Worm (Caenorhabditis elegans) whole organism, L4 larva: ENCODE measurements around the gene eif-2D.
A peak's percentile ranks its signal among the peaks of the same experiment; 100 is the strongest.

Source experiments
- R02D3.7 ChIP-seq: fragments of 150-350 bp; sonication (generic microtip); optimal IDR thresholded peaks from 3 replicates; lab custom pipeline; 2014; ENCODE audit warnings: missing biosample characterization, missing genetic modification characterization
- T20F7.1 ChIP-seq: fragments of 200-800 bp; sonication (Bioruptor generic); optimal IDR thresholded peaks from 2 replicates; lab custom pipeline; 2018; ENCODE audit warnings: mild to moderate bottlenecking, missing genetic modification characterization, missing compliant biosample characterization
- Y5F2A.4 ChIP-seq: fragments of 200-800 bp; sonication (Bioruptor generic); optimal IDR thresholded peaks from 2 replicates; lab custom pipeline; 2018; ENCODE audit warnings: mild to moderate bottlenecking, missing genetic modification characterization, missing compliant biosample characterization
- ZK337.2 ChIP-seq: fragments of 200-800 bp; sonication (Bioruptor generic); IDR thresholded peaks from 2 replicates; pipeline ENCODE4 v1.3.6; 2022; ENCODE audit warnings: missing genetic modification reagents, missing genetic modification characterization, missing compliant biosample characterization
- ZK546.5 ChIP-seq, 2 experiments: sonication (generic microtip); optimal IDR thresholded peaks; 2 replicates each; lab custom pipeline; 2017; ENCODE audit warnings: missing biosample characterization in 2 of 2, missing genetic modification characterization in 2 of 2
- ama-1 ChIP-seq: fragments of 150-350 bp; optimal IDR thresholded peaks from 2 replicates; lab custom pipeline; 2014; ENCODE audit warnings: inconsistent platforms, mixed read lengths
- arid-1 ChIP-seq: fragments of 200-800 bp; sonication (Bioruptor generic); conservative IDR thresholded peaks from 2 replicates; pipeline ENCODE4 v1.3.6; 2022; ENCODE audit warnings: missing genetic modification reagents, missing genetic modification characterization, missing compliant biosample characterization
- ceh-32 ChIP-seq: sonication (generic microtip); optimal IDR thresholded peaks from 2 replicates; lab custom pipeline; 2016; ENCODE audit warnings: mild to moderate bottlenecking, missing genetic modification characterization, missing compliant biosample characterization; ENCODE audit not compliant: poor library complexity
- cey-2 ChIP-seq: sonication (generic microtip); optimal IDR thresholded peaks from 3 replicates; lab custom pipeline; 2017; ENCODE audit warnings: missing genetic modification characterization, mild to moderate bottlenecking, missing compliant biosample characterization, antibody characterized with exemption, borderline replicate concordance; ENCODE audit not compliant: insufficient read depth
- ctbp-1 ChIP-seq: fragments of 200-800 bp; sonication (Bioruptor generic); IDR thresholded peaks from 2 replicates; pipeline ENCODE4 v1.3.6; 2022; ENCODE audit warnings: missing genetic modification reagents, missing genetic modification characterization, missing compliant biosample characterization
- duxl-1 ChIP-seq: sonication (generic microtip); optimal IDR thresholded peaks from 2 replicates; lab custom pipeline; 2016; ENCODE audit warnings: mild to moderate bottlenecking, missing genetic modification characterization, moderate library complexity, missing compliant biosample characterization; ENCODE audit not compliant: poor library complexity
- lin-15B ChIP-seq: fragments of 150-350 bp; sonication (generic microtip); optimal IDR thresholded peaks from 3 replicates; lab custom pipeline; 2014; ENCODE audit warnings: missing biosample characterization, missing genetic modification characterization
- lin-39 ChIP-seq: fragments of 150-350 bp; optimal IDR thresholded peaks from 2 replicates; lab custom pipeline; 2014; ENCODE audit warnings: missing biosample characterization, missing genetic modification reagents, missing genetic modification characterization
- lsy-2 ChIP-seq, 2 experiments: fragments of 150-350 bp in 1 of 2; sonication (generic microtip) in 1 of 2; optimal IDR thresholded peaks; 2 replicates each; lab custom pipeline; 2014 to 2017; ENCODE audit warnings: missing biosample characterization in 2 of 2, missing genetic modification characterization in 2 of 2
- madf-5 ChIP-seq, 2 experiments: fragments of 200-800 bp; sonication (Bioruptor generic); IDR thresholded peaks; 2 replicates each; pipeline ENCODE4 v1.3.6; 2022; ENCODE audit warnings: missing compliant biosample characterization in 2 of 2, missing genetic modification characterization in 2 of 2
- mdt-29 ChIP-seq: fragments of 200-800 bp; sonication (Bioruptor generic); IDR thresholded peaks from 2 replicates; pipeline ENCODE4 v1.3.6; 2022; ENCODE audit warnings: missing genetic modification reagents, missing genetic modification characterization, missing compliant biosample characterization
- mxl-2 ChIP-seq: fragments of 200-800 bp; sonication (Bioruptor generic); conservative IDR thresholded peaks from 2 replicates; pipeline ENCODE4 v1.3.6; 2022; ENCODE audit warnings: missing genetic modification reagents, missing genetic modification characterization, missing compliant biosample characterization
- nhr-237 ChIP-seq: sonication (generic microtip); optimal IDR thresholded peaks from 2 replicates; lab custom pipeline; 2017; ENCODE audit warnings: missing biosample characterization, missing genetic modification characterization
- nhr-25 ChIP-seq: sonication (generic microtip); optimal IDR thresholded peaks from 2 replicates; lab custom pipeline; 2017; ENCODE audit warnings: missing genetic modification characterization, mild to moderate bottlenecking, missing compliant biosample characterization, antibody characterized with exemption, moderate library complexity, borderline replicate concordance; ENCODE audit not compliant: insufficient read depth
- nhr-48 ChIP-seq: sonication (generic microtip); optimal IDR thresholded peaks from 2 replicates; lab custom pipeline; 2016; ENCODE audit warnings: mild to moderate bottlenecking, missing genetic modification characterization, missing compliant biosample characterization
- pha-4 ChIP-seq, 2 experiments: fragments of 150-350 bp in 1 of 2; fragments of 200-800 bp in 1 of 2; sonication (Bioruptor generic) in 1 of 2; IDR thresholded peaks in 1 of 2; optimal IDR thresholded peaks in 1 of 2; 2 replicates each; pipeline versions ENCODE4 v1.3.6 to Lab custom; 2014 to 2022; ENCODE audit warnings: missing genetic modification characterization in 2 of 2, missing genetic modification reagents in 2 of 2, missing biosample characterization in 1 of 2, missing compliant biosample characterization in 1 of 2
- pqm-1 ChIP-seq: sonication (generic microtip); optimal IDR thresholded peaks from 2 replicates; lab custom pipeline; 2017; ENCODE audit warnings: missing biosample characterization, missing genetic modification characterization
- rbr-2 ChIP-seq: sonication (generic microtip); optimal IDR thresholded peaks from 2 replicates; lab custom pipeline; 2016; ENCODE audit warnings: missing genotype, missing genetic modification characterization, missing compliant biosample characterization
- set-16 ChIP-seq: fragments of 200-800 bp; sonication (Bioruptor generic); IDR thresholded peaks from 2 replicates; pipeline ENCODE4 v1.3.6; 2022; ENCODE audit warnings: missing genetic modification reagents, missing genetic modification characterization, missing compliant biosample characterization
- snpc-1.2 ChIP-seq: fragments of 200-800 bp; sonication (Bioruptor generic); IDR thresholded peaks from 2 replicates; pipeline ENCODE4 v1.3.6; 2022; ENCODE audit warnings: missing genetic modification reagents, missing genetic modification characterization, missing compliant biosample characterization
- tag-97 ChIP-seq: fragments of 200-800 bp; sonication (Bioruptor generic); IDR thresholded peaks from 2 replicates; pipeline ENCODE4 v1.3.6; 2022; ENCODE audit warnings: missing genetic modification characterization, missing compliant biosample characterization
- unc-39 ChIP-seq: sonication (generic microtip); optimal IDR thresholded peaks from 2 replicates; lab custom pipeline; 2017; ENCODE audit warnings: missing biosample characterization, missing genetic modification characterization
- unc-62 ChIP-seq, 3 experiments: fragments of 150-350 bp in 1 of 3; sonication (generic microtip); optimal IDR thresholded peaks in 2 of 3; peaks in 1 of 3; 1 replicate in 1 of 3; 2 replicates in 2 of 3; lab custom pipeline; 2014 to 2017; ENCODE audit warnings: missing biosample characterization in 3 of 3, missing genetic modification characterization in 3 of 3, missing genetic modification reagents in 3 of 3, missing genotype in 1 of 3
- zag-1 ChIP-seq: fragments of 150-350 bp; optimal IDR thresholded peaks from 2 replicates; lab custom pipeline; 2014; ENCODE audit warnings: missing biosample characterization, missing genetic modification characterization

The eif-2D gene

ce11 chrII:5730343-5731083, 39.0 kb downstream of the eif-2D start, which contains the start of the genes C18A3.7 and C18A3.11:
C18A3.7 (minus strand) TSS chrII:5730443.
C18A3.11 (plus strand) TSS chrII:5731033.
- TF ChIP-seq set-16 (GFP tag; lab: Robert Waterston, UW) = no peak
- no peak for TF ChIP-seq nhr-237
- no peak for TF ChIP-seq mxl-2 (GFP tag; lab: Robert Waterston, UW)
- TF ChIP-seq pha-4 (GFP tag; IDR thresholded peaks at IDR 0.05; lab: Robert Waterston, UW) = no peak
- no peak for TF ChIP-seq pha-4 (tag; optimal IDR thresholded peaks at IDR 0.05; lab: Kevin White, UChicago)
- no peak for TF ChIP-seq duxl-1 (tag; lab: Kevin White, UChicago)
- no peak for TF ChIP-seq lin-15B (tag; lab: Kevin White, UChicago)
- no peak for TF ChIP-seq lin-39 (tag; lab: Kevin White, UChicago)
- no peak for TF ChIP-seq arid-1 (GFP tag; lab: Robert Waterston, UW)
- no peak for TF ChIP-seq snpc-1.2 (GFP tag; lab: Robert Waterston, UW)
- no peak for TF ChIP-seq T20F7.1 (GFP tag; lab: Kevin White, UChicago)
- TF ChIP-seq rbr-2 (tag; lab: Kevin White, UChicago) = no peak
- TF ChIP-seq Y5F2A.4 = no peak
- TF ChIP-seq tag-97 (GFP tag; lab: Robert Waterston, UW) = no peak
- TF ChIP-seq nhr-25 (tag; lab: Kevin White, UChicago) = no peak
- no peak for TF ChIP-seq ama-1 (lab: Kevin White, UChicago)
- TF ChIP-seq, all 104 proteins: peak for 0

ce11 chrII:5734883-5735282, 43.4 kb downstream of the eif-2D start:
- TF ChIP-seq ctbp-1 (GFP tag; lab: Robert Waterston, UW) (no peak), unc-39 (tag; lab: Kevin White, UChicago) (no peak), mdt-29 (GFP tag; lab: Robert Waterston, UW) (no peak), ZK546.5 (tag; optimal IDR thresholded peaks at IDR 0.05; lab: Kevin White, UChicago) (no peak), R02D3.7 (tag; lab: Kevin White, UChicago) (no peak), lsy-2 (tag; optimal IDR thresholded peaks at IDR 0.05; lab: Kevin White, UChicago) (no peak), madf-5 (GFP tag; IDR thresholded peaks at IDR 0.05; lab: Robert Waterston, UW) (no peak), ZK337.2 (GFP tag; lab: Robert Waterston, UW) (no peak)

ce11 chrII:5735744-5736143, 44.2 kb downstream of the eif-2D start:
- TF ChIP-seq zag-1 (tag; lab: Kevin White, UChicago) = no peak
- peak in 1 of 2 experiments; percentile 1 for TF ChIP-seq unc-62 (GFP tag; optimal IDR thresholded peaks at IDR 0.05 in 1 of 2; lab: Kevin White, UChicago)
- no peak for TF ChIP-seq unc-62 (tag; optimal IDR thresholded peaks at IDR 0.05; lab: Kevin White, UChicago)
- TF ChIP-seq, all 104 proteins: peak for 1

ce11 chrII:5736599-5736998, 45.1 kb downstream of the eif-2D start:
- peak in 1 of 2 experiments; percentile 97 for TF ChIP-seq unc-62 (GFP tag; optimal IDR thresholded peaks at IDR 0.05 in 1 of 2; lab: Kevin White, UChicago)
- TF ChIP-seq unc-62 (tag; optimal IDR thresholded peaks at IDR 0.05; lab: Kevin White, UChicago) = no peak
- TF ChIP-seq rbr-2 (tag; lab: Kevin White, UChicago) = no peak
- no peak for TF ChIP-seq pqm-1

ce11 chrII:5738795-5739194, 47.3 kb downstream of the eif-2D start, which contains the start of gene hlh-14:
hlh-14 (minus strand) TSS chrII:5738895.
- TF ChIP-seq ceh-32 (tag; lab: Kevin White, UChicago) (no peak), cey-2 (tag; lab: Kevin White, UChicago) (no peak), nhr-48 (tag; lab: Kevin White, UChicago) (no peak)
